Worm (Caenorhabditis elegans) whole organism, L2 larva: ENCODE measurements around the gene F31F4.11.

Source experiments
- ZK546.5 ChIP-seq: sonication (generic microtip); optimal IDR thresholded peaks from 2 replicates; lab custom pipeline; 2017; ENCODE audit warnings: missing biosample characterization, missing genetic modification characterization
- dmd-4 ChIP-seq: sonication (generic microtip); optimal IDR thresholded peaks from 2 replicates; lab custom pipeline; 2017; ENCODE audit warnings: missing biosample characterization, missing genetic modification characterization
- fos-1 ChIP-seq: fragments of 150-350 bp; optimal IDR thresholded peaks from 2 replicates; lab custom pipeline; 2014; ENCODE audit warnings: missing biosample characterization, missing genetic modification characterization
- lin-39 ChIP-seq: fragments of 150-350 bp; optimal IDR thresholded peaks from 2 replicates; lab custom pipeline; 2014; ENCODE audit warnings: missing biosample characterization, missing genetic modification reagents, missing genetic modification characterization
- mdl-1 ChIP-seq, 2 experiments: fragments of 150-350 bp in 1 of 2; sonication (generic microtip) in 1 of 2; optimal IDR thresholded peaks; 2 replicates each; lab custom pipeline; 2017; ENCODE audit warnings: missing biosample characterization in 2 of 2, missing genetic modification characterization in 2 of 2
- nhr-129 ChIP-seq: fragments of 150-350 bp; optimal IDR thresholded peaks from 2 replicates; lab custom pipeline; 2014; ENCODE audit warnings: missing biosample characterization, missing genetic modification characterization
- nhr-25 ChIP-seq: fragments of 150-350 bp; sonication (generic microtip); optimal IDR thresholded peaks from 3 replicates; lab custom pipeline; 2014; ENCODE audit warnings: missing biosample characterization, missing genetic modification characterization
- peb-1 ChIP-seq: fragments of 150-350 bp; optimal IDR thresholded peaks from 2 replicates; lab custom pipeline; 2014; ENCODE audit warnings: missing biosample characterization, missing genetic modification characterization
- sma-3 ChIP-seq: sonication (generic microtip); optimal IDR thresholded peaks from 2 replicates; lab custom pipeline; 2016; ENCODE audit warnings: missing genetic modification reagents, missing genetic modification characterization, missing compliant biosample characterization
- sma-9 ChIP-seq, 2 experiments: fragments of 150-350 bp in 1 of 2; sonication (generic microtip) in 1 of 2; optimal IDR thresholded peaks; 2 replicates each; lab custom pipeline; 2014 to 2016; ENCODE audit warnings: missing genetic modification characterization in 2 of 2, mild to moderate bottlenecking in 1 of 2, missing biosample characterization in 1 of 2, missing compliant biosample characterization in 1 of 2, missing genetic modification reagents in 1 of 2, moderate library complexity in 1 of 2
- snpc-4 ChIP-seq: fragments of 150-350 bp; optimal IDR thresholded peaks from 2 replicates; lab custom pipeline; 2014; ENCODE audit warnings: missing biosample characterization, missing genetic modification characterization
- zag-1 ChIP-seq: fragments of 150-350 bp; optimal IDR thresholded peaks from 2 replicates; lab custom pipeline; 2014; ENCODE audit warnings: missing biosample characterization, missing genetic modification characterization
- ztf-4 ChIP-seq: fragments of 150-350 bp; optimal IDR thresholded peaks from 2 replicates; lab custom pipeline; 2014; ENCODE audit warnings: missing biosample characterization, missing genetic modification characterization

ce11 chrV:624922-625321 lies 39.3 kb downstream of the F31F4.11 start, which contains the start of gene srt-17:
- no peak for TF ChIP-seq peb-1 (tag; lab: Kevin White, UChicago)
- TF ChIP-seq zag-1 = no peak
- no peak for TF ChIP-seq ztf-4 (tag; lab: Kevin White, UChicago)
- TF ChIP-seq nhr-129 (tag; lab: Kevin White, UChicago) = no peak
- no peak for TF ChIP-seq dmd-4 (tag; lab: Kevin White, UChicago)
- no peak for TF ChIP-seq mdl-1 (tag; optimal IDR thresholded peaks at IDR 0.05; lab: Kevin White, UChicago)
- TF ChIP-seq nhr-25 (tag; lab: Kevin White, UChicago) = no peak
- TF ChIP-seq sma-3 (GFP tag; lab: Kevin White, UChicago) = no peak
- no peak for TF ChIP-seq snpc-4 (tag; lab: Kevin White, UChicago)
- TF ChIP-seq sma-9 (GFP tag; optimal IDR thresholded peaks at IDR 0.05; lab: Kevin White, UChicago) = no peak
- TF ChIP-seq sma-9 (tag; optimal IDR thresholded peaks at IDR 0.05; lab: Kevin White, UChicago) = no peak
- no peak for TF ChIP-seq fos-1
- TF ChIP-seq ZK546.5 (tag; lab: Kevin White, UChicago) = no peak
- no peak for TF ChIP-seq lin-39 (tag; lab: Kevin White, UChicago)
